Fruit fly (Drosophila melanogaster) whole organism, adult: ENCODE measurements around the gene IPIP.

Experiments
- CG11617 ChIP-seq: fragments of 200-800 bp; sonication (Bioruptor generic); optimal IDR thresholded peaks from 2 replicates; lab custom pipeline; 2017; ENCODE audit warnings: mild to moderate bottlenecking, missing biosample characterization, missing genetic modification reagents, missing genetic modification characterization
- CG12768 ChIP-seq: fragments of 200-800 bp; sonication (Bioruptor generic); optimal IDR thresholded peaks from 2 replicates; lab custom pipeline; 2017; ENCODE audit warnings: missing biosample characterization, missing genetic modification characterization, mild to moderate bottlenecking, moderate library complexity, missing genetic modification reagents
- CG1620 ChIP-seq: fragments of 200-800 bp; sonication (Bioruptor generic); optimal IDR thresholded peaks from 2 replicates; lab custom pipeline; 2016; ENCODE audit warnings: missing biosample characterization, missing genetic modification characterization
- CG33017 ChIP-seq: fragments of 200-800 bp; sonication (Bioruptor generic); optimal IDR thresholded peaks from 2 replicates; lab custom pipeline; 2018; ENCODE audit warnings: missing biosample characterization, mild to moderate bottlenecking, missing genetic modification characterization, moderate library complexity
- CG7101 ChIP-seq: fragments of 200-800 bp; sonication (Bioruptor generic); optimal IDR thresholded peaks from 2 replicates; lab custom pipeline; 2018; ENCODE audit warnings: missing biosample characterization, mild to moderate bottlenecking, missing genetic modification characterization, moderate library complexity
- Clk ChIP-seq: fragments of 200-800 bp; sonication (Bioruptor generic); optimal IDR thresholded peaks from 2 replicates; lab custom pipeline; 2017; ENCODE audit warnings: missing biosample characterization, missing genetic modification characterization
- cic ChIP-seq: fragments of 200-800 bp; sonication (Bioruptor generic); optimal IDR thresholded peaks from 2 replicates; lab custom pipeline; 2017; ENCODE audit warnings: missing biosample characterization, mild to moderate bottlenecking, missing genetic modification characterization, moderate library complexity
- cnc ChIP-seq, 2 experiments: fragments of >200 bp; optimal IDR thresholded peaks; 2 replicates each; lab custom pipeline; 2017
- kay ChIP-seq: fragments of 200-800 bp; sonication (Bioruptor generic); peaks from one replicate; lab custom pipeline; 2016; ENCODE audit warnings: missing biosample characterization, missing genetic modification characterization, borderline replicate concordance
- ovo ChIP-seq: fragments of 200-800 bp; sonication (Bioruptor generic); optimal IDR thresholded peaks from 2 replicates; lab custom pipeline; 2016; ENCODE audit warnings: missing biosample characterization, missing genetic modification characterization
- pad ChIP-seq: fragments of 200-800 bp; sonication (Bioruptor generic); optimal IDR thresholded peaks from 3 replicates; lab custom pipeline; 2017; ENCODE audit warnings: missing biosample characterization, missing genetic modification characterization, mild to moderate bottlenecking, moderate library complexity, missing genetic modification reagents
- tj ChIP-seq: fragments of 200-800 bp; sonication (Bioruptor generic); optimal IDR thresholded peaks from 3 replicates; lab custom pipeline; 2017; ENCODE audit warnings: missing biosample characterization, mild to moderate bottlenecking, missing genetic modification characterization, moderate library complexity
- toe ChIP-seq: fragments of 200-800 bp; sonication (Bioruptor generic); optimal IDR thresholded peaks from 2 replicates; lab custom pipeline; 2016; ENCODE audit warnings: missing biosample characterization, missing genetic modification characterization

DNA sequence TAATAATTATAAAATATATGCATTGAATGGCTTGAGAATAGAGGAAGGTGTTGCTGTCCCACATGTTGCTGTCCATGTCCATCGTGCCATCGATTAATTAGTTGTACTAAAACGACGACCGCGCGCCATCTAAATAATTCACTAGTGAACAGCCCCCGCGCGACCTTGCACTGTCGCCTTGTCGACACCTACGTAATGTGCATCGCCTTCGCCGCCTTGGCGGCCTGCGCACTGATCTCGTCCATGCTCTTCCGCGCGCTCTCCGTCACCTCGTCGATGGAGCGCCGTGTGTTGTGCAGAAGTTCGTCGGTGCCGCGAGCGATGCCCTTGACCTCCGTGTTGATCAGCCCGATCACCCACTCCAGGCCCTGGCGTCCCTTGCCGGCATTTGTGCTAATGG lies 937 bp upstream of the IPIP start:
- TF ChIP-seq ovo (GFP tag; lab: Kevin White, UChicago) (no peak), toe (GFP tag; lab: Kevin White, UChicago) (no peak), cic (GFP tag; lab: Kevin White, UChicago) (no peak), CG33017 (tag; lab: Kevin White, UChicago) (no peak), CG7101 (no peak), Clk (GFP tag; lab: Kevin White, UChicago) (no peak), cnc (optimal IDR thresholded peaks at IDR 0.05; lab: Kevin White, UChicago) (no peak), pad (GFP tag; lab: Kevin White, UChicago) (no peak), tj (GFP tag; lab: Kevin White, UChicago) (no peak), kay (GFP tag; lab: Kevin White, UChicago) (no peak), CG12768 (GFP tag; lab: Kevin White, UChicago) (no peak), CG1620 (GFP tag; lab: Kevin White, UChicago) (no peak), CG11617 (GFP tag; lab: Kevin White, UChicago) (no peak)
